Worm (Caenorhabditis elegans): ENCODE measurements around the gene clh-5.
A peak's percentile ranks its signal among the peaks of the same experiment; 100 is the strongest.

The clh-5 gene

DNA sequence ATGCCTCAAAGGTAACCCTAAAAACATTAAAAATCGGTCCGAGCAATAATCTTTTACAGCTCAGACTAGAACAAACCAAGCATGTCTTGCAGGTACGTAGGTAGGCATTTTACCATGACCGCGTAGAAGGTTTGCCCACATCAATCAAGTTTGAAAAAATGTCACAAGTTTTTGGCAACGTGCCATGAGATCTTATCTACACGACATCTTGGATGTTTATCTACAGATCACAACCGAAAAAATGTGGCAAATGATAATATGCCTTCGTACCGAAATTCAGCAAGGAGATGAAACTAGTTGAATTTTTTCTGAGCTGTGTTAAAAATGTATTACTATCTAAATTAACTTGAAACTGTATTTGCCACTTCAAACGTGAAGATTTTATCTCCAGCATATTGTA, 34.0 kb downstream of the clh-5 start:
- TF ChIP-seq lsy-2 (tag; optimal IDR thresholded peaks at IDR 0.05) (peak in 1 of 2 experiments; percentile 20), sox-4 (tag; optimal IDR thresholded peaks at IDR 0.05) (no peak), nhr-85 (tag) (peak; percentile 91), dpl-1 (GFP tag; optimal IDR thresholded peaks at IDR 0.05) (no peak), nhr-20 (tag; optimal IDR thresholded peaks at IDR 0.05) (peak; percentile 42), Y116A8C.19 (tag; optimal IDR thresholded peaks at IDR 0.05; ENCODE audit: borderline replicate concordance) (no peak), efl-3 (GFP tag; optimal IDR thresholded peaks at IDR 0.05) (peak; percentile 20), hpl-2 (GFP tag; optimal IDR thresholded peaks at IDR 0.05) (no peak), blmp-1 (tag; optimal IDR thresholded peaks at IDR 0.05) (no peak), nhr-90 (tag; optimal IDR thresholded peaks at IDR 0.05; ENCODE audit: poor library complexity) (no peak), nhr-12 (tag; optimal IDR thresholded peaks at IDR 0.05) (no peak), efl-1 (optimal IDR thresholded peaks at IDR 0.05) (no peak), efl-1 (GFP tag; optimal IDR thresholded peaks at IDR 0.05 in 1 of 2) (peak in 1 of 2 experiments; percentile 28), sptf-1 (tag; optimal IDR thresholded peaks at IDR 0.05) (no peak), mdl-1 (tag; optimal IDR thresholded peaks at IDR 0.05) (peak in 1 of 2 experiments; percentile 7), egl-13 (tag; optimal IDR thresholded peaks at IDR 0.05) (no peak), ceh-8 (GFP tag; optimal IDR thresholded peaks at IDR 0.05) (no peak), unc-86 (tag; optimal IDR thresholded peaks at IDR 0.05) (no peak), mef-2 (tag; optimal IDR thresholded peaks at IDR 0.05) (no peak), lin-35 (GFP tag; optimal IDR thresholded peaks at IDR 0.05) (no peak), unc-62 (GFP tag; optimal IDR thresholded peaks at IDR 0.05) (no peak), nhr-77 (tag; optimal IDR thresholded peaks at IDR 0.05) (no peak), nhr-11 (tag; optimal IDR thresholded peaks at IDR 0.05) (no peak), unc-130 (tag; optimal IDR thresholded peaks at IDR 0.05) (no peak), nhr-47 (tag; optimal IDR thresholded peaks at IDR 0.05) (no peak), elt-2 (tag; optimal IDR thresholded peaks at IDR 0.05) (no peak), mab-9 (GFP tag; IDR thresholded peaks at IDR 0.05) (no peak), C16A3.4 (tag; optimal IDR thresholded peaks at IDR 0.05) (peak; percentile 2), lin-13 (GFP tag; optimal IDR thresholded peaks at IDR 0.05) (no peak), nhr-84 (tag; optimal IDR thresholded peaks at IDR 0.05) (no peak), nhr-76 (tag; optimal IDR thresholded peaks at IDR 0.05) (no peak), ceh-63 (GFP tag; optimal IDR thresholded peaks at IDR 0.05) (no peak), rnt-1 (tag; optimal IDR thresholded peaks at IDR 0.05) (peak; percentile 26), aly-2 (tag; optimal IDR thresholded peaks at IDR 0.05) (no peak), lin-39 (tag; optimal IDR thresholded peaks at IDR 0.05) (peak; percentile 22), elt-3 (tag; optimal IDR thresholded peaks at IDR 0.05) (peak in 1 of 6 experiments; percentile 62), irx-1 (tag; optimal IDR thresholded peaks at IDR 0.05) (no peak), lin-14 (GFP tag; optimal IDR thresholded peaks at IDR 0.05) (peak; percentile 65), zip-4 (GFP tag; optimal IDR thresholded peaks at IDR 0.05) (no peak), C34B4.2 (tag; optimal IDR thresholded peaks at IDR 0.05) (no peak), pqm-1 (tag; optimal IDR thresholded peaks at IDR 0.05) (no peak), nhr-71 (tag; optimal IDR thresholded peaks at IDR 0.05) (peak; percentile 45), isw-1 (GFP tag; IDR thresholded peaks at IDR 0.05) (no peak), F16B12.6 (tag; optimal IDR thresholded peaks at IDR 0.05) (no peak), grh-1 (GFP tag; IDR thresholded peaks at IDR 0.05) (no peak), pag-3 (tag; optimal IDR thresholded peaks at IDR 0.05; ENCODE audit: borderline replicate concordance, insufficient read depth) (peak; percentile 32), snu-23 (GFP tag; optimal IDR thresholded peaks at IDR 0.05) (peak; percentile 35), ama-1 (optimal IDR thresholded peaks at IDR 0.05) (no peak), nhr-28 (tag; optimal IDR thresholded peaks at IDR 0.05) (no peak)
